Worm (Caenorhabditis elegans): Measurements from ENCODE around the gene T06E4.21.

ce11 chrV:9696715-9697114 lies 45.3 kb downstream of the T06E4.21 start, which contains the start of gene her-1:
- no peak for TF ChIP-seq ceh-31 (tag; optimal IDR thresholded peaks at IDR 0.05)
- no peak for TF ChIP-seq ceh-45 (GFP tag; IDR thresholded peaks at IDR 0.05)
- no peak for TF ChIP-seq pqm-1 (tag; optimal IDR thresholded peaks at IDR 0.05)

Data from whole organism, late embryonic.